Worm (Caenorhabditis elegans) whole organism, midembryonic: ENCODE data around the gene C27D6.15.

ENCODE experiments used
- T22C8.4 ChIP-seq: fragments of 200-800 bp; sonication (Bioruptor generic); IDR thresholded peaks from 2 replicates; pipeline ENCODE4 v1.3.6; 2022; ENCODE audit warnings: missing genetic modification characterization, missing compliant biosample characterization
- cog-1 ChIP-seq: sonication (generic microtip); optimal IDR thresholded peaks from 2 replicates; lab custom pipeline; 2016; ENCODE audit warnings: missing genetic modification characterization, missing compliant biosample characterization
- flt-1 ChIP-seq: fragments of 200-800 bp; sonication (Bioruptor generic); IDR thresholded peaks from 2 replicates; pipeline ENCODE4 v1.3.6; 2022; ENCODE audit warnings: missing genetic modification characterization, missing compliant biosample characterization
- klf-2 ChIP-seq: fragments of 200-800 bp; sonication (Bioruptor generic); conservative IDR thresholded peaks from 2 replicates; pipeline ENCODE4 v1.3.6; 2022; ENCODE audit warnings: missing genetic modification reagents, missing genetic modification characterization, missing compliant biosample characterization
- med-1 ChIP-seq: sonication (generic microtip); optimal IDR thresholded peaks from 2 replicates; lab custom pipeline; 2017; ENCODE audit warnings: missing genetic modification characterization, mild to moderate bottlenecking, missing compliant biosample characterization, antibody characterized with exemption, missing genetic modification reagents; ENCODE audit not compliant: insufficient read depth
- ref-1 ChIP-seq: fragments of 200-800 bp; sonication (Bioruptor generic); conservative IDR thresholded peaks from 2 replicates; pipeline ENCODE4 v1.3.6; 2022; ENCODE audit warnings: missing genetic modification reagents, missing genetic modification characterization, missing compliant biosample characterization
- tab-1 ChIP-seq: fragments of 200-800 bp; sonication (Bioruptor generic); IDR thresholded peaks from 2 replicates; pipeline ENCODE4 v1.3.6; 2022; ENCODE audit warnings: missing genetic modification characterization, missing compliant biosample characterization
- ztf-23 ChIP-seq: fragments of 200-800 bp; sonication (Bioruptor generic); IDR thresholded peaks from 2 replicates; pipeline ENCODE4 v1.3.6; 2022; ENCODE audit warnings: missing genetic modification reagents, missing genetic modification characterization, missing compliant biosample characterization
- ztf-29 ChIP-seq: fragments of 200-800 bp; sonication (Bioruptor generic); IDR thresholded peaks from 2 replicates; pipeline ENCODE4 v1.3.6; 2022; ENCODE audit warnings: missing genetic modification reagents, missing genetic modification characterization, missing compliant biosample characterization

DNA sequence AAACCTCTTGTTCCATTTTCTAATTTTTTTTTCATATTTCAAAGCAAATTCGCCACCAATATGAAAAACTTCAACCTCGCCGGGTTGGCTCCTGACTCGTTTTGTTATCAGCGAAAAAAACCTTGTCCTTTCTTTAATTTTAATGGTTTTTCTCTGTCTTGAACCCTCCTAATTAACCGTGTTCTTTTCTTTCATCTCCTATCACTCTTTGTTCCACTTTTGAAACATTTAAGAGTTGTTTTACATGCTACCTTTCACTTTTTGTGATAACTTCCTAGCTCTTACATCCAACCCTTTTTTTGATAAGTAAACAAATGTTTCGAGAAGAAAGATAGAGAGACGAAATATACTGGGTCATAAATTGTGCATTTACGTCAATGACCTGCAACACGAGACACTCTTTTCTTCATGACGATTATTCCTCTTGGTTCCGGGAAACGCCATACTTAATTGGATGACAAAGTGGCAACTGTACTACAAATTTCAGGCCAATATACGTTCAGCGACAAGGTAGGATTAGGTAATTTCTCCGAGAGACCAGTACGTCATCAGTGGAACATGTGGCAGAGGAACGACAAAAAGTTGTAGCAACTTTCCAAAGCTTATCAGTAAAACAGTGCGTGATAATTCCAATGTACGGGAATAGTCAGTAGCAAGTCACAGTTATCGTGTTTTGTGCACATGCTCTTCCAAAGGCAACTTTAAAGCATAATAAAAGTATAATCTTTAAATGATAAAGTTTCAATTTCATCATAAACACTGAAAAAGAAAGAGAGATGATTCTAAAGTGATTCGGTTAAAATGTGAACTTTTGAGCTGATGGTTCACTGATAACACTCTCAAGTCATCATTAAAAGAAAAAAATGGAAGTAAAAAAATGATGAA, 13.2 kb downstream of the C27D6.15 start:
- no peak for TF ChIP-seq cog-1
- TF ChIP-seq ztf-23 (GFP tag; lab: Robert Waterston, UW): no peak
- no peak for TF ChIP-seq ref-1 (GFP tag; lab: Robert Waterston, UW)
- TF ChIP-seq tab-1 (GFP tag; lab: Robert Waterston, UW): no peak
- TF ChIP-seq flt-1 (GFP tag; lab: Robert Waterston, UW): no peak
- TF ChIP-seq med-1 (GFP tag; lab: Kevin White, UChicago): no peak
- TF ChIP-seq ztf-29 (GFP tag; lab: Robert Waterston, UW): no peak
- TF ChIP-seq T22C8.4 (GFP tag; lab: Robert Waterston, UW): no peak
- no peak for TF ChIP-seq klf-2 (GFP tag; lab: Robert Waterston, UW)
